Worm (Caenorhabditis elegans) whole organism, L4/young adult: ENCODE measurements around the gene irld-50.

ENCODE experiments used
- W03F9.2 ChIP-seq: fragments of 150-350 bp; optimal IDR thresholded peaks from 2 replicates; lab custom pipeline; 2014; ENCODE audit warnings: missing biosample characterization, missing genetic modification characterization
- dao-5 ChIP-seq: sonication (generic microtip); optimal IDR thresholded peaks from 2 replicates; lab custom pipeline; 2016; ENCODE audit warnings: missing genotype, missing genetic modification characterization, moderate library complexity, missing compliant biosample characterization
- him-1 ChIP-seq: sonication (generic microtip); optimal IDR thresholded peaks from 2 replicates; lab custom pipeline; 2016; ENCODE audit warnings: missing genotype, missing genetic modification reagents, missing genetic modification characterization, missing compliant biosample characterization

DNA sequence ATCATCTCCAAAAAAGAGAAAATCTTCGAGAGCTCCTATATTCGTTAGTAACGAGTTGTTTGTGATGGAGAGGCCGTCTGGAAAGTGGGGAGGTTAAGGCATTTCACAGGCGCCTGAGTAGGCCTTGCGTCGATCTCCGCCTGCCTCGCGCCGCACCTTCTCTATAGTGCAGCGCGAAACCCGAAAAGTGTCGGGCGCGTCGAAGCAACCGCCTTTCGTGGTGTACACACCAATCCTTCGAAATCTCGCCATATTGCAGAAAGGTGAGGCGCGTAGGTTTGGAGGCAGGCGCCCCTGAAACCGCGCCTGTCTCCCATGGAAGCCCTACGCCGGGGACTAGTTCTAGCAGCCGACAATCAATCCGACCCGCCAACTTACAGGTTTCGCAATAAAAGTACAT lies 14.0 kb downstream of the irld-50 start:
- TF ChIP-seq W03F9.2 (tag; lab: Kevin White, UChicago) (no peak), him-1 (tag; lab: Kevin White, UChicago) (no peak), dao-5 (tag; lab: Kevin White, UChicago) (no peak)
